Fruit fly (Drosophila melanogaster) whole organism, wandering third instar larva: ENCODE results near the gene Elp1.

Source experiments
- CG32264 ChIP-seq: fragments of 200-800 bp; sonication (Bioruptor generic); optimal IDR thresholded peaks from 2 replicates; lab custom pipeline; 2016; ENCODE audit warnings: missing biosample characterization, missing genetic modification characterization
- GATAd ChIP-seq: sonication (Bioruptor generic); optimal IDR thresholded peaks from 2 replicates; lab custom pipeline; 2016; ENCODE audit warnings: missing biosample characterization, missing genetic modification characterization
- Hnf4 ChIP-seq: fragments of 200-800 bp; sonication (Bioruptor generic); optimal IDR thresholded peaks from 2 replicates; lab custom pipeline; 2016; ENCODE audit warnings: missing biosample characterization, mild to moderate bottlenecking, missing genetic modification characterization
- h ChIP-seq: fragments of 200-800 bp; sonication (Bioruptor generic); optimal IDR thresholded peaks from 3 replicates; lab custom pipeline; 2016; ENCODE audit warnings: missing biosample characterization, mild to moderate bottlenecking, missing genetic modification characterization
- sv ChIP-seq: fragments of 200-800 bp; sonication (Bioruptor generic); optimal IDR thresholded peaks from 3 replicates; lab custom pipeline; 2016; ENCODE audit warnings: missing biosample characterization, missing genetic modification characterization
- tai ChIP-seq: sonication (Bioruptor generic); optimal IDR thresholded peaks from 2 replicates; lab custom pipeline; 2016; ENCODE audit warnings: missing biosample characterization, missing genetic modification characterization

dm6 chr3R:11661712-11662111, 10.9 kb downstream of the Elp1 start:
- TF ChIP-seq tai (GFP tag; lab: Kevin White, UChicago), result no peak
- no peak for TF ChIP-seq GATAd (GFP tag; lab: Kevin White, UChicago)
- TF ChIP-seq CG32264 (GFP tag; lab: Kevin White, UChicago), result no peak
- TF ChIP-seq Hnf4, result no peak
- no peak for TF ChIP-seq sv (GFP tag; lab: Kevin White, UChicago)
- TF ChIP-seq h (GFP tag; lab: Kevin White, UChicago), result no peak
